Fruit fly (Drosophila melanogaster) whole organism, wandering third instar larva: Measurements from ENCODE around the gene Rab19.

Experiments used
- Hnf4 ChIP-seq: fragments of 200-800 bp; sonication (Bioruptor generic); optimal IDR thresholded peaks from 2 replicates; lab custom pipeline; 2016; ENCODE audit warnings: missing biosample characterization, mild to moderate bottlenecking, missing genetic modification characterization
- h ChIP-seq: fragments of 200-800 bp; sonication (Bioruptor generic); optimal IDR thresholded peaks from 3 replicates; lab custom pipeline; 2016; ENCODE audit warnings: missing biosample characterization, mild to moderate bottlenecking, missing genetic modification characterization
- lola ChIP-seq: fragments of >200 bp; optimal IDR thresholded peaks from 2 replicates; lab custom pipeline; 2017; ENCODE audit warnings: missing biosample characterization, missing genetic modification characterization

DNA sequence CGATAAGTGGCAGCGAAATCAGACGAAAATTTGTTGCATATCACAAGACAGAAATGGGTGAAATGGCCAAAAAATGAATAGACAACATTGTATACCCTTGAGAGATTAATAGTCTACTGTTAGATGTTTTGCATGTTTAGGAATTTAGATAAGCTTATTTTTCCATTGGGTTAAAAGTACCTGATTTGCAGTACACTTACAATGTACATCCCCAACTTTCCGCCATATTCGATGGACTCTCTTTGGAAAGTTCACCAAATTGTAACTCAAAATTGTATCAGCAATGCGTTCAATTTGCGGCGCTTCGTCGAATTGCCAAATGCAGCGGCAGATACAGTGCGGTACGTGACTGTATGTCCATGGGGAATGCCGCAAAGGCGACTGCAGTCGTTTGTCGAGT lies 37.5 kb downstream of the Rab19 start:
- TF ChIP-seq Hnf4 (GFP tag; lab: Kevin White, UChicago) (no peak), h (GFP tag; lab: Kevin White, UChicago) (no peak), lola (no peak)
